Worm (Caenorhabditis elegans) whole organism, early embryonic: ENCODE data around the gene C25E10.5.

Source experiments
- B0310.2 ChIP-seq: sonication (generic microtip); optimal IDR thresholded peaks from 2 replicates; lab custom pipeline; 2016; ENCODE audit warnings: mild to moderate bottlenecking, missing genetic modification characterization, missing compliant biosample characterization
- F13C5.2 ChIP-seq: sonication (generic microtip); optimal IDR thresholded peaks from 2 replicates; lab custom pipeline; 2017; ENCODE audit warnings: mild to moderate bottlenecking, missing genetic modification characterization, inconsistent platforms, missing compliant biosample characterization
- aly-1 ChIP-seq: sonication (generic microtip); optimal IDR thresholded peaks from 2 replicates; lab custom pipeline; 2016; ENCODE audit warnings: missing genetic modification characterization, missing compliant biosample characterization
- ama-1 ChIP-seq: fragments of 150-350 bp; optimal IDR thresholded peaks from 2 replicates; lab custom pipeline; 2014
- ceh-13 ChIP-seq: fragments of 200-800 bp; sonication (Bioruptor generic); optimal IDR thresholded peaks from 2 replicates; lab custom pipeline; 2018; ENCODE audit warnings: mild to moderate bottlenecking, missing genetic modification characterization, missing compliant biosample characterization
- ceh-36 ChIP-seq: sonication (generic microtip); optimal IDR thresholded peaks from 2 replicates; lab custom pipeline; 2016; ENCODE audit warnings: missing genetic modification characterization, inconsistent platforms, missing compliant biosample characterization
- ets-7 ChIP-seq: sonication (generic microtip); optimal IDR thresholded peaks from 2 replicates; lab custom pipeline; 2016; ENCODE audit warnings: missing genotype, missing genetic modification characterization, missing compliant biosample characterization
- flt-1 ChIP-seq: fragments of 200-800 bp; sonication (Bioruptor generic); IDR thresholded peaks from 2 replicates; pipeline ENCODE4 v1.3.6; 2022; ENCODE audit warnings: missing genetic modification characterization, missing compliant biosample characterization
- hmbx-1 ChIP-seq: sonication (generic microtip); optimal IDR thresholded peaks from 2 replicates; lab custom pipeline; 2016; ENCODE audit warnings: mild to moderate bottlenecking, missing genetic modification characterization, missing compliant biosample characterization
- hmg-4 ChIP-seq: fragments of 200-800 bp; sonication (Bioruptor generic); optimal IDR thresholded peaks from 2 replicates; lab custom pipeline; 2018; ENCODE audit warnings: mild to moderate bottlenecking, missing genetic modification characterization, missing compliant biosample characterization
- hnd-1 ChIP-seq: sonication (generic microtip); optimal IDR thresholded peaks from 2 replicates; lab custom pipeline; 2016; ENCODE audit warnings: missing genetic modification characterization, missing compliant biosample characterization
- pes-1 ChIP-seq: fragments of 200-800 bp; sonication (Bioruptor generic); IDR thresholded peaks from 2 replicates; pipeline ENCODE4 v1.3.6; 2022; ENCODE audit warnings: missing genetic modification reagents, missing genetic modification characterization, missing compliant biosample characterization
- scrt-1 ChIP-seq: fragments of 200-800 bp; sonication (Bioruptor generic); IDR thresholded peaks from 2 replicates; pipeline ENCODE4 v1.3.6; 2022; ENCODE audit warnings: missing genetic modification characterization, missing compliant biosample characterization
- sea-1 ChIP-seq: fragments of 200-800 bp; sonication (Bioruptor generic); conservative IDR thresholded peaks from 2 replicates; pipeline ENCODE4 v1.3.6; 2022; ENCODE audit warnings: missing genetic modification characterization, missing compliant biosample characterization
- tbx-11 ChIP-seq: fragments of 200-800 bp; sonication (Bioruptor generic); IDR thresholded peaks from 2 replicates; pipeline ENCODE4 v1.3.6; 2022; ENCODE audit warnings: missing genetic modification characterization, missing compliant biosample characterization
- tbx-37 ChIP-seq: fragments of 200-800 bp; sonication (Bioruptor generic); conservative IDR thresholded peaks from 2 replicates; pipeline ENCODE4 v1.3.6; 2022; ENCODE audit warnings: missing genetic modification reagents, missing genetic modification characterization, missing compliant biosample characterization
- tra-4 ChIP-seq: sonication (generic microtip); optimal IDR thresholded peaks from 2 replicates; lab custom pipeline; 2017; ENCODE audit warnings: missing genetic modification characterization, missing compliant biosample characterization

C25E10.5 gene

DNA sequence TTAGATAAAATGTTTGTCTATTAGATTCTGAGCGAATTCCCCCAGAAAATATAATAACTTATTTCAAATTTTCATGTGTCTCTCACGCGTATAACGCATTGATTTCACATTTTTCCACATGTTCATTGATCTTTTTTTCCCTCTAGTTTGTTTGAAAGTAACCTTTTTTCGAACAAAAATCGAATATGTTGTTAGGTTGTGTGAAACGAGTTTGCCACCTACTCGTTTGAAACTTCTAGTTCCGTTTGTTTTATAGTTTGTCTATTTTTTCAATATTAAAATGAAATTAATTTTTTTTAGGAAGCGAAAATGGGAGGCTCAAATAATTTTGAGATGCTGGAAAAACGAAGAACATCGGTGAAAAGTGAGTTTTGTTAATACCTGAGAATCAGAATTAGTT lies at the start of gene C25E10.5:
Gene C25E10.5, plus strand, starts transcription at position 301 of the 400 bp plus-strand sequence.
- no peak for TF ChIP-seq aly-1 (tag; lab: Kevin White, UChicago)
- TF ChIP-seq tbx-11 (GFP tag; lab: Robert Waterston, UW): no peak
- no peak for TF ChIP-seq ets-7
- TF ChIP-seq tra-4: no peak
- TF ChIP-seq ama-1 (lab: Kevin White, UChicago): no peak
- TF ChIP-seq F13C5.2 (tag; lab: Kevin White, UChicago): no peak
- no peak for TF ChIP-seq B0310.2
- no peak for TF ChIP-seq flt-1 (GFP tag; lab: Robert Waterston, UW)
- no peak for TF ChIP-seq pes-1 (GFP tag; lab: Robert Waterston, UW)

DNA sequence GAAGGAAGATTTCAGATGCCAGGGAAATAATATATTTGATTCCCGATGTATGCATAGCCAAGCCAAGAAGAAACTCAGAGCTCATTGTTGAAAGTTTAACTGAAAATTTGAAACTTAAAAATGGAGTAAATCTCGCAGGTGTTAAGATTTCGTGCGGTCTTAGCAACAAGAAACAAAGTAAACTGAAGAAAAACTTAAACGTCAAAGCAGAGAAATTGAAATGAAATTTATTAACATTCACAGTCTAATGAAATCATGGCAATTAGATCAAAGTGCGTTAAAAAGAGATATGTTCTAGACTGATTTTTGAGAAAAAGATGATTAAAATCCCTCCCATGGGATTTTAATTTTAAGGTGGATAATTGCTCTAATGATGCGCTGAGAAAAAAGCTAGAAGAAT lies 49.5 kb upstream of the C25E10.5 start, which contains the start of gene str-84:
Gene str-84, minus strand, starts transcription at position 101 of the 400 bp plus-strand sequence.
- TF ChIP-seq hmg-4 (GFP tag; lab: Kevin White, UChicago): no peak
- no peak for TF ChIP-seq B0310.2

DNA sequence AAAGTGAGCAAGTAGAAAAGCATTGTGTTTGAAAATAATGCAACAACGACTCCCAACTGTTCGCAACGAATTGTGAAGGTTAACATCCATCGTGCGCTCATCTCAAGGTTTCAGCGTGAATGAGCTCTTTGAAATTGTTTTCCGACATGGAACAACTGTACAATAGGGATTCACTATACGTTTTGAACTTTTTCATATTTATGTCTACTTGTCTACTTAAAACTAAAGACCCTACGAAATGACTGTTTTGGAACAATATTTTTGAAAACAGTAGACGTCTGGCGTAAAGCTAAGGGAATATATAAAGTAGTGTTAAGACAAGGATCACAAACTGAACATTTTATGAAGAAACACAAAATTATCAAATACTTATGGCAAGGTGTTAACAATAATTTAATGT lies 46.7 kb upstream of the C25E10.5 start, which contains the start of gene str-86:
Gene str-86, minus strand, starts transcription at position 101 of the 400 bp plus-strand sequence.
- TF ChIP-seq sea-1 (GFP tag; lab: Robert Waterston, UW): no peak
- TF ChIP-seq tbx-11 (GFP tag; lab: Robert Waterston, UW): no peak
- no peak for TF ChIP-seq hnd-1
- TF ChIP-seq ceh-13 (GFP tag; lab: Kevin White, UChicago): no peak
- no peak for TF ChIP-seq B0310.2
- no peak for TF ChIP-seq hmbx-1
- no peak for TF ChIP-seq pes-1 (GFP tag; lab: Robert Waterston, UW)
- TF ChIP-seq tbx-37 (GFP tag; lab: Robert Waterston, UW): no peak
- no peak for TF ChIP-seq tra-4
- no peak for TF ChIP-seq scrt-1
- no peak for TF ChIP-seq hmg-4 (GFP tag; lab: Kevin White, UChicago)
- TF ChIP-seq aly-1 (tag; lab: Kevin White, UChicago): no peak
- no peak for TF ChIP-seq ets-7
- TF ChIP-seq F13C5.2 (tag; lab: Kevin White, UChicago): no peak
- TF ChIP-seq ama-1 (lab: Kevin White, UChicago): no peak
- no peak for TF ChIP-seq flt-1 (GFP tag; lab: Robert Waterston, UW)

DNA sequence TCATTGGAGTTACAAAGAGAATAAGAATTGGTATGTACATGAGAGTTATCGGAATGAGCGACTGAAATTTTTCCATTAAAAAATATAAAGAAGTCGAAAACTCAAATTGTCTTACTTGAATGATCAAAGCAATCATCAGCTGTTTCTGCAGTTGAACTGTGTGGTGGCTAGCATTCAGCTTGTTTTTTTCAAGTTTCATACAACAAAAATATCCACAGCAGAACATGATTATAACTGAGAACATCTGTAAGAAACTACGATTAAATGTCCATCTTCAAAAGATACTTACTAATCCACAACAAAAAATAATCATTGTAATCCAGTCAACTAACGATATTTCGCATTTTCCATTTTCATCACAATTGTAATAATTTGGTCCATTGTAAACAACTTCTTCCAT lies 45.6 kb upstream of the C25E10.5 start:
- TF ChIP-seq scrt-1 (no peak), ceh-13 (GFP tag; lab: Kevin White, UChicago) (no peak), hnd-1 (no peak), tra-4 (no peak), tbx-11 (GFP tag; lab: Robert Waterston, UW) (no peak), F13C5.2 (tag; lab: Kevin White, UChicago) (no peak), ets-7 (no peak), tbx-37 (GFP tag; lab: Robert Waterston, UW) (no peak), sea-1 (GFP tag; lab: Robert Waterston, UW) (no peak), aly-1 (tag; lab: Kevin White, UChicago) (no peak), ceh-36 (no peak), ama-1 (lab: Kevin White, UChicago) (no peak), pes-1 (GFP tag; lab: Robert Waterston, UW) (no peak)

ce11 chrV:8985740-8986139 lies 44.6 kb upstream of the C25E10.5 start, which contains the start of gene str-85:
str-85 (minus strand) TSS chrV:8985840.
- TF ChIP-seq hnd-1 (no peak), flt-1 (GFP tag; lab: Robert Waterston, UW) (no peak), sea-1 (GFP tag; lab: Robert Waterston, UW) (no peak), hmbx-1 (no peak), F13C5.2 (tag; lab: Kevin White, UChicago) (no peak), hmg-4 (GFP tag; lab: Kevin White, UChicago) (no peak), ceh-36 (no peak), ama-1 (lab: Kevin White, UChicago) (no peak), ceh-13 (GFP tag; lab: Kevin White, UChicago) (no peak), tra-4 (no peak)

- TF ChIP-seq hmbx-1: no peak
- TF ChIP-seq sea-1 (GFP tag; lab: Robert Waterston, UW): no peak
- TF ChIP-seq ceh-36: no peak
- no peak for TF ChIP-seq hnd-1
- TF ChIP-seq aly-1 (tag; lab: Kevin White, UChicago): no peak
- no peak for TF ChIP-seq B0310.2
- no peak for TF ChIP-seq ama-1 (lab: Kevin White, UChicago)
- no peak for TF ChIP-seq tbx-11 (GFP tag; lab: Robert Waterston, UW)
- no peak for TF ChIP-seq ceh-13 (GFP tag; lab: Kevin White, UChicago)
- no peak for TF ChIP-seq flt-1 (GFP tag; lab: Robert Waterston, UW)
- TF ChIP-seq pes-1 (GFP tag; lab: Robert Waterston, UW): no peak
- no peak for TF ChIP-seq ets-7
- no peak for TF ChIP-seq tbx-37 (GFP tag; lab: Robert Waterston, UW)
- no peak for TF ChIP-seq scrt-1
- no peak for TF ChIP-seq hmg-4 (GFP tag; lab: Kevin White, UChicago)
- TF ChIP-seq tra-4: no peak
Observed at ce11 chrV:8988104-8988503, 42.2 kb upstream of the C25E10.5 start, which contains the start of gene str-87. str-87 (minus strand) TSS chrV:8988204.

ce11 chrV:8990194-8990649 lies 40.1 kb upstream of the C25E10.5 start, which contains the start of gene F59E11.7:
F59E11.7 (plus strand) TSS chrV:8990244.
- TF ChIP-seq tbx-11 (GFP tag; lab: Robert Waterston, UW) (no peak), flt-1 (GFP tag; lab: Robert Waterston, UW) (no peak), sea-1 (GFP tag; lab: Robert Waterston, UW) (no peak), tra-4 (no peak), scrt-1 (no peak), hmbx-1 (no peak), ama-1 (lab: Kevin White, UChicago) (no peak), aly-1 (tag; lab: Kevin White, UChicago) (no peak), ceh-13 (GFP tag; lab: Kevin White, UChicago) (no peak), hnd-1 (no peak), hmg-4 (GFP tag; lab: Kevin White, UChicago) (no peak)

DNA sequence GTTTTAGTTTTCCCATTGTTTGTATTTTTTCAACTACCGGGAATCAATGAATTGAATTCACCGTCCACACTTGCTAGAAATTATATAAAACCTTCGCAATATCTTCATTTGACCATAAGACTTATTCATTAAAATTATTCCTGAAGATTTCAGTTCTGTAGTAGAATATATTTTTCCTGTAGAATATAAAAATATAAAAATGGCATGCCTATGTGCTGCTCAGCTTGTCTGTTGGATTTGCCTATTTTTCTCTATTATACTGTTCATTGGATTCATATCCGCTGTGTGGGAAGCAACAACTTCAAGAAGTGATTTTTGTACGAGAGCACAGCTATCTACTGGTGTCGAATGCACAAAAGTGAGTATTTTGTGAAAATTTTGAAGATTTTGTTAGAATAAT lies 38.7 kb upstream of the C25E10.5 start, which contains the start of gene F59E11.6:
Gene F59E11.6, plus strand, starts transcription at position 111 of the 400 bp plus-strand sequence.
- TF ChIP-seq hmbx-1: no peak
